Worm (Caenorhabditis elegans) whole organism, young adult: ENCODE measurements around the gene mrps-26.

Experiments used
- B0019.2 ChIP-seq: fragments of 200-800 bp; sonication (Bioruptor generic); conservative IDR thresholded peaks from 2 replicates; pipeline ENCODE4 v1.3.6; 2022; ENCODE audit warnings: missing genetic modification reagents, missing genetic modification characterization, missing compliant biosample characterization
- F39B2.1 ChIP-seq: fragments of 200-800 bp; sonication (Bioruptor generic); IDR thresholded peaks from 2 replicates; pipeline ENCODE4 v1.3.6; 2022; ENCODE audit warnings: missing genetic modification reagents, missing genetic modification characterization, missing compliant biosample characterization
- F52B5.7 ChIP-seq: sonication (generic microtip); optimal IDR thresholded peaks from 2 replicates; lab custom pipeline; 2016; ENCODE audit warnings: mild to moderate bottlenecking, missing genetic modification characterization, missing compliant biosample characterization
- Y53F4B.3 ChIP-seq: fragments of 200-800 bp; sonication (Bioruptor generic); IDR thresholded peaks from 2 replicates; pipeline ENCODE4 v1.3.6; 2022; ENCODE audit warnings: missing genetic modification reagents, missing genetic modification characterization, missing compliant biosample characterization
- Y53G8AR.9 ChIP-seq: fragments of 200-800 bp; sonication (Bioruptor generic); conservative IDR thresholded peaks from 2 replicates; pipeline ENCODE4 v1.3.6; 2022; ENCODE audit warnings: missing genetic modification reagents, missing genetic modification characterization, missing compliant biosample characterization
- Y67H2A.10 ChIP-seq: fragments of 200-800 bp; sonication (Bioruptor generic); conservative IDR thresholded peaks from 2 replicates; pipeline ENCODE4 v1.3.6; 2022; ENCODE audit warnings: missing genetic modification reagents, missing genetic modification characterization, missing compliant biosample characterization
- akir-1 ChIP-seq: fragments of 200-800 bp; sonication (Bioruptor generic); optimal IDR thresholded peaks from 2 replicates; lab custom pipeline; 2018; ENCODE audit warnings: mild to moderate bottlenecking, missing genetic modification characterization, moderate library complexity, missing compliant biosample characterization
- ama-1 ChIP-seq, 3 experiments: fragments of 150-350 bp in 1 of 3; sonication (generic microtip) in 2 of 3; optimal IDR thresholded peaks; 2 replicates each; lab custom pipeline; 2014 to 2018; ENCODE audit warnings: missing biosample characterization in 2 of 3, missing genetic modification characterization in 2 of 3, missing genetic modification reagents in 2 of 3
- aptf-3 ChIP-seq: fragments of 200-800 bp; sonication (Bioruptor generic); IDR thresholded peaks from 2 replicates; pipeline ENCODE4 v1.3.6; 2022; ENCODE audit warnings: missing genetic modification characterization, missing compliant biosample characterization
- atf-7 ChIP-seq: sonication (generic microtip); optimal IDR thresholded peaks from 2 replicates; lab custom pipeline; 2017; ENCODE audit warnings: mild to moderate bottlenecking, missing genetic modification characterization, missing compliant biosample characterization
- attf-5 ChIP-seq: fragments of 200-800 bp; sonication (Bioruptor generic); optimal IDR thresholded peaks from 2 replicates; lab custom pipeline; 2018; ENCODE audit warnings: mild to moderate bottlenecking, missing genetic modification characterization, missing compliant biosample characterization
- bed-2 ChIP-seq: fragments of 200-800 bp; sonication (Bioruptor generic); IDR thresholded peaks from 2 replicates; pipeline ENCODE4 v1.3.6; 2022; ENCODE audit warnings: missing genetic modification reagents, missing genetic modification characterization, missing compliant biosample characterization
- ccch-3 ChIP-seq: fragments of 200-800 bp; sonication (Bioruptor generic); optimal IDR thresholded peaks from 2 replicates; lab custom pipeline; 2018; ENCODE audit warnings: mild to moderate bottlenecking, missing genetic modification characterization, missing compliant biosample characterization
- ceh-79 ChIP-seq: sonication (generic microtip); optimal IDR thresholded peaks from 2 replicates; lab custom pipeline; 2017; ENCODE audit warnings: mild to moderate bottlenecking, missing genetic modification characterization, missing compliant biosample characterization
- dox-1 ChIP-seq: fragments of 200-800 bp; sonication (Bioruptor generic); IDR thresholded peaks from 2 replicates; pipeline ENCODE4 v1.3.6; 2022; ENCODE audit warnings: missing genetic modification reagents, missing genetic modification characterization, missing compliant biosample characterization
- dpff-1 ChIP-seq: sonication (generic microtip); optimal IDR thresholded peaks from 2 replicates; lab custom pipeline; 2017; ENCODE audit warnings: mild to moderate bottlenecking, missing genetic modification characterization, missing compliant biosample characterization
- egl-44 ChIP-seq: fragments of 200-800 bp; sonication (Bioruptor generic); IDR thresholded peaks from 2 replicates; pipeline ENCODE4 v1.3.6; 2022; ENCODE audit warnings: missing genetic modification reagents, missing genetic modification characterization, missing compliant biosample characterization
- ets-4 ChIP-seq: fragments of 200-800 bp; sonication (Bioruptor generic); optimal IDR thresholded peaks from 2 replicates; lab custom pipeline; 2018; ENCODE audit warnings: mild to moderate bottlenecking, missing genetic modification characterization, missing compliant biosample characterization
- gei-17 ChIP-seq: fragments of 200-800 bp; sonication (Bioruptor generic); optimal IDR thresholded peaks from 2 replicates; lab custom pipeline; 2018; ENCODE audit warnings: mild to moderate bottlenecking, missing genetic modification characterization, missing compliant biosample characterization
- him-1 ChIP-seq: sonication (generic microtip); optimal IDR thresholded peaks from 2 replicates; lab custom pipeline; 2016; ENCODE audit warnings: missing genotype, missing genetic modification reagents, missing genetic modification characterization, missing compliant biosample characterization
- hsf-1 ChIP-seq: fragments of 200-800 bp; sonication (Bioruptor generic); IDR thresholded peaks from 2 replicates; pipeline ENCODE4 v1.3.6; 2022; ENCODE audit warnings: missing genetic modification reagents, missing genetic modification characterization, missing compliant biosample characterization
- lag-1 ChIP-seq: fragments of 200-800 bp; sonication (Bioruptor generic); IDR thresholded peaks from 2 replicates; pipeline ENCODE4 v1.3.6; 2022; ENCODE audit warnings: missing genetic modification reagents, missing genetic modification characterization, missing compliant biosample characterization
- let-607 ChIP-seq, 2 experiments: fragments of 200-800 bp in 1 of 2; sonication (Bioruptor generic) in 1 of 2; sonication (generic microtip) in 1 of 2; optimal IDR thresholded peaks; 2 replicates each; lab custom pipeline; 2016 to 2018; ENCODE audit warnings: mild to moderate bottlenecking in 2 of 2, missing compliant biosample characterization in 2 of 2, missing genetic modification characterization in 2 of 2, moderate library complexity in 2 of 2, missing genotype in 1 of 2
- lin-26 ChIP-seq: fragments of 200-800 bp; sonication (Bioruptor generic); IDR thresholded peaks from 2 replicates; pipeline ENCODE4 v1.3.6; 2022; ENCODE audit warnings: missing genetic modification reagents, missing genetic modification characterization, missing compliant biosample characterization
- lin-40 ChIP-seq: sonication (generic microtip); optimal IDR thresholded peaks from 2 replicates; lab custom pipeline; 2016; ENCODE audit warnings: missing genetic modification characterization, mild to moderate bottlenecking, missing compliant biosample characterization, missing genotype, missing genetic modification reagents
- lir-1 ChIP-seq: fragments of 200-800 bp; sonication (Bioruptor generic); conservative IDR thresholded peaks from 2 replicates; pipeline ENCODE4 v1.3.6; 2022; ENCODE audit warnings: missing genetic modification reagents, missing genetic modification characterization, missing compliant biosample characterization
- madf-10 ChIP-seq: sonication (generic microtip); optimal IDR thresholded peaks from 2 replicates; lab custom pipeline; 2016; ENCODE audit warnings: mild to moderate bottlenecking, missing genetic modification characterization, missing compliant biosample characterization
- madf-6 ChIP-seq: fragments of 200-800 bp; sonication (Bioruptor generic); IDR thresholded peaks from 2 replicates; pipeline ENCODE4 v1.3.6; 2022; ENCODE audit warnings: missing genetic modification reagents, missing genetic modification characterization, missing compliant biosample characterization
- madf-8 ChIP-seq: fragments of 200-800 bp; sonication (Bioruptor generic); conservative IDR thresholded peaks from 2 replicates; pipeline ENCODE4 v1.3.6; 2022; ENCODE audit warnings: missing genetic modification reagents, missing genetic modification characterization, missing compliant biosample characterization
- mcd-1 ChIP-seq: fragments of 200-800 bp; sonication (Bioruptor generic); IDR thresholded peaks from 2 replicates; pipeline ENCODE4 v1.3.6; 2022; ENCODE audit warnings: missing genetic modification reagents, missing genetic modification characterization, missing compliant biosample characterization
- mel-28 ChIP-seq: sonication (generic microtip); optimal IDR thresholded peaks from 2 replicates; lab custom pipeline; 2016; ENCODE audit warnings: borderline replicate concordance, mild to moderate bottlenecking, missing genetic modification characterization, missing compliant biosample characterization
- nhr-179 ChIP-seq: sonication (generic microtip); optimal IDR thresholded peaks from 2 replicates; lab custom pipeline; 2016; ENCODE audit warnings: mild to moderate bottlenecking, missing genetic modification characterization, missing compliant biosample characterization
- nhr-27 ChIP-seq: fragments of 200-800 bp; sonication (Bioruptor generic); optimal IDR thresholded peaks from 2 replicates; lab custom pipeline; 2018; ENCODE audit warnings: mild to moderate bottlenecking, missing genetic modification characterization, moderate library complexity, missing compliant biosample characterization
- pbrm-1 ChIP-seq: fragments of 200-800 bp; sonication (Bioruptor generic); IDR thresholded peaks from 2 replicates; pipeline ENCODE4 v1.3.6; 2022; ENCODE audit warnings: missing genetic modification reagents, missing genetic modification characterization, missing compliant biosample characterization
- rec-8 ChIP-seq, 2 experiments: sonication (generic microtip); optimal IDR thresholded peaks; 2 replicates each; lab custom pipeline; 2016; ENCODE audit warnings: mild to moderate bottlenecking in 2 of 2, missing genetic modification characterization in 2 of 2, missing genetic modification reagents in 2 of 2, missing genotype in 2 of 2, missing biosample characterization in 1 of 2, missing compliant biosample characterization in 1 of 2, moderate library complexity in 1 of 2
- repo-1 ChIP-seq: sonication (generic microtip); optimal IDR thresholded peaks from 2 replicates; lab custom pipeline; 2017; ENCODE audit warnings: mild to moderate bottlenecking, missing genetic modification characterization, missing compliant biosample characterization
- rpc-1 ChIP-seq, 2 experiments: fragments of 150-350 bp in 1 of 2; sonication (generic microtip) in 1 of 2; optimal IDR thresholded peaks; 2 replicates each; lab custom pipeline; 2014 to 2018; ENCODE audit warnings: missing biosample characterization in 1 of 2, missing genetic modification characterization in 1 of 2, missing genetic modification reagents in 1 of 2, missing genotype in 1 of 2
- snpc-1.1 ChIP-seq: sonication (generic microtip); optimal IDR thresholded peaks from 2 replicates; lab custom pipeline; 2017; ENCODE audit warnings: missing genetic modification characterization, mild to moderate bottlenecking, missing compliant biosample characterization, antibody characterized with exemption, moderate library complexity, missing genotype, missing genetic modification reagents; ENCODE audit not compliant: insufficient read depth
- snpc-4 ChIP-seq, 5 experiments: fragments of 150-350 bp in 1 of 5; sonication (generic microtip) in 4 of 5; optimal IDR thresholded peaks; 2 replicates each; lab custom pipeline; 2014 to 2018; ENCODE audit warnings: missing genetic modification characterization in 5 of 5, missing biosample characterization in 3 of 5, antibody characterized with exemption in 2 of 5, mild to moderate bottlenecking in 2 of 5, missing compliant biosample characterization in 2 of 5, missing genotype in 2 of 5, moderate library complexity in 2 of 5, missing genetic modification reagents in 1 of 5
- tbp1 ChIP-seq: fragments of 200-800 bp; sonication (Bioruptor generic); optimal IDR thresholded peaks from 2 replicates; lab custom pipeline; 2018; ENCODE audit warnings: mild to moderate bottlenecking, missing genetic modification characterization, missing compliant biosample characterization
- tbx-9 ChIP-seq: sonication (generic microtip); optimal IDR thresholded peaks from 2 replicates; lab custom pipeline; 2016; ENCODE audit warnings: borderline replicate concordance, missing genetic modification characterization, inconsistent platforms, missing compliant biosample characterization
- unc-62 ChIP-seq: fragments of 150-350 bp; optimal IDR thresholded peaks from 2 replicates; lab custom pipeline; 2014; ENCODE audit warnings: missing biosample characterization, missing genetic modification reagents, missing genetic modification characterization
- xnd-1 ChIP-seq: sonication (generic microtip); optimal IDR thresholded peaks from 2 replicates; lab custom pipeline; 2016; ENCODE audit warnings: missing genotype, missing genetic modification reagents, missing genetic modification characterization, missing compliant biosample characterization
- ztf-25 ChIP-seq: fragments of 200-800 bp; sonication (Bioruptor generic); IDR thresholded peaks from 2 replicates; pipeline ENCODE4 v1.3.6; 2022; ENCODE audit warnings: missing genetic modification reagents, missing genetic modification characterization, missing compliant biosample characterization
- ztf-26 ChIP-seq: sonication (generic microtip); optimal IDR thresholded peaks from 2 replicates; lab custom pipeline; 2017; ENCODE audit warnings: missing genetic modification characterization, missing compliant biosample characterization
- ztf-3 ChIP-seq: fragments of 200-800 bp; sonication (Bioruptor generic); optimal IDR thresholded peaks from 2 replicates; lab custom pipeline; 2018; ENCODE audit warnings: mild to moderate bottlenecking, missing genetic modification characterization, missing compliant biosample characterization

The mrps-26 gene

ce11 chrIII:5227831-5228467 is 6.5 kb upstream of the mrps-26 start, which contains the start of the genes C34E10.12, C34E10.10 and atp-2 (continued):
- TF ChIP-seq gei-17 (GFP tag; lab: Kevin White, UChicago), result no peak
- no peak for TF ChIP-seq egl-44 (GFP tag; lab: Robert Waterston, UW)
- no peak for TF ChIP-seq tbx-9 (tag; lab: Kevin White, UChicago)
- no peak for TF ChIP-seq ztf-3
- TF ChIP-seq nhr-27 (tag; lab: Kevin White, UChicago), result no peak
- TF ChIP-seq let-607 (tag; optimal IDR thresholded peaks at IDR 0.05; lab: Kevin White, UChicago), result no peak
- no peak for TF ChIP-seq lir-1 (GFP tag; lab: Robert Waterston, UW)
- no peak for TF ChIP-seq ccch-3
- TF ChIP-seq attf-5 (GFP tag; lab: Kevin White, UChicago), result peak; percentile 82
- TF ChIP-seq nhr-179, result no peak
- peak; percentile 19 for TF ChIP-seq ztf-26 (tag; lab: Kevin White, UChicago)
- no peak for TF ChIP-seq xnd-1 (tag; lab: Kevin White, UChicago)
- no peak for TF ChIP-seq mel-28 (tag; lab: Kevin White, UChicago)
- TF ChIP-seq repo-1 (tag; lab: Kevin White, UChicago), result no peak
- no peak for TF ChIP-seq ama-1 (optimal IDR thresholded peaks at IDR 0.05; lab: Kevin White, UChicago)
- TF ChIP-seq ama-1 (GFP tag; optimal IDR thresholded peaks at IDR 0.05; lab: Kevin White, UChicago), result no peak
- 0 out of 2 replicates have a peak, but pooled peaks have one; percentile 34 for TF ChIP-seq Y53G8AR.9 (GFP tag; lab: Robert Waterston, UW)
- TF ChIP-seq madf-8 (GFP tag; lab: Robert Waterston, UW), result no peak
- no peak for TF ChIP-seq rec-8 (tag; optimal IDR thresholded peaks at IDR 0.05; lab: Kevin White, UChicago)
- TF ChIP-seq madf-6, result peak; percentile 72
- peak; percentile 56 for TF ChIP-seq dox-1 (GFP tag; lab: Robert Waterston, UW)
- peak; percentile 25 for TF ChIP-seq rpc-1 (optimal IDR thresholded peaks at IDR 0.05; lab: Kevin White, UChicago)
- TF ChIP-seq rpc-1 (tag; optimal IDR thresholded peaks at IDR 0.05; lab: Kevin White, UChicago), result no peak
- peak; percentile 73 for TF ChIP-seq mcd-1 (GFP tag; lab: Robert Waterston, UW)
- no peak for TF ChIP-seq F52B5.7 (tag; lab: Kevin White, UChicago)
- TF ChIP-seq Y53F4B.3 (GFP tag; lab: Robert Waterston, UW), result no peak
- no peak for TF ChIP-seq ceh-79 (tag; lab: Kevin White, UChicago)
- 0 out of 2 replicates have a peak, but pooled peaks have one; percentile 39 for TF ChIP-seq Y67H2A.10 (GFP tag; lab: Robert Waterston, UW)
- no peak for TF ChIP-seq snpc-4 (GFP tag; optimal IDR thresholded peaks at IDR 0.05; lab: Kevin White, UChicago)
- peak; percentile 24 to 75 (median 40) for TF ChIP-seq snpc-4 (tag; optimal IDR thresholded peaks at IDR 0.05; lab: Kevin White, UChicago)
- no peak for TF ChIP-seq F39B2.1 (GFP tag; lab: Robert Waterston, UW)
- no peak for TF ChIP-seq atf-7 (tag; lab: Kevin White, UChicago)
- no peak for TF ChIP-seq lin-26
- no peak for TF ChIP-seq ets-4
- peak; percentile 54 for TF ChIP-seq madf-10 (tag; lab: Kevin White, UChicago)
- TF ChIP-seq bed-2 (GFP tag; lab: Robert Waterston, UW), result no peak
- TF ChIP-seq tbp1, result peak; percentile 61
- TF ChIP-seq ztf-25, result no peak
- peak; percentile 64 for TF ChIP-seq lin-40
- TF ChIP-seq dpff-1 (tag; lab: Kevin White, UChicago), result no peak
- TF ChIP-seq lag-1, result no peak
- TF ChIP-seq pbrm-1 (GFP tag; lab: Robert Waterston, UW), result peak; percentile 50; the same call in 1 of the 2 replicates
- TF ChIP-seq him-1, result no peak
- peak; percentile 48 for TF ChIP-seq snpc-1.1 (tag; lab: Kevin White, UChicago)
- TF ChIP-seq aptf-3 (GFP tag; lab: Robert Waterston, UW), result no peak
- TF ChIP-seq B0019.2 (GFP tag; lab: Robert Waterston, UW), result no peak
- TF ChIP-seq akir-1, result no peak
- TF ChIP-seq unc-62, result no peak
- TF ChIP-seq hsf-1, result no peak
